Worm (Caenorhabditis elegans) whole organism, L4/young adult: ENCODE results near the gene chil-1.

Source experiments
- W03F9.2 ChIP-seq: fragments of 150-350 bp; optimal IDR thresholded peaks from 2 replicates; lab custom pipeline; 2014; ENCODE audit warnings: missing biosample characterization, missing genetic modification characterization
- dao-5 ChIP-seq: sonication (generic microtip); optimal IDR thresholded peaks from 2 replicates; lab custom pipeline; 2016; ENCODE audit warnings: missing genotype, missing genetic modification characterization, moderate library complexity, missing compliant biosample characterization
- him-1 ChIP-seq: sonication (generic microtip); optimal IDR thresholded peaks from 2 replicates; lab custom pipeline; 2016; ENCODE audit warnings: missing genotype, missing genetic modification reagents, missing genetic modification characterization, missing compliant biosample characterization

DNA sequence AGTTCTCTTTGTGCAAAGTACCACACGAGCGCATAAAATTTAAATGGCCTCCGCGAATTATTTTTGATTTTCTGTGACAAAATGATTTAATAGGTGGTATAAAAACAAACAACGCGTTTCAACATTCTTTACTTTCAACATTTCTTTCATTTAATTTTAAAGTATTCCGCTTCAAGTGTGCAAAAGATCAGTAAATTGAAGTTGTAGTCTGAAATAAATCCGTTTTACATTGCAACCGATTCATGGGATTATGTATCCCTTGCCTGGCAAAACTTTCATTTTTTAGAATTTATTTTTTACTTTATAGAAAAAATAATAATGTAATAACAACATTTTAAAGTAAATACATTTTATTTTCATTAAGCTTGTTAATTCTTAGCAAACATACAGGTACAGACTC is 28.2 kb upstream of the chil-1 start, which contains the start of gene F26C11.1:
- TF ChIP-seq W03F9.2 (no peak), dao-5 (no peak), him-1 (no peak)
